Fruit fly (Drosophila melanogaster): ENCODE data around the gene CG16965.

The CG16965 gene

dm6 chr2L:12029594-12030197 lies 48.3 kb downstream of the CG16965 start:
- TF ChIP-seq CTCF (optimal IDR thresholded peaks at IDR 0.05), result no peak
- TF ChIP-seq CG8478 (optimal IDR thresholded peaks at IDR 0.05), result no peak

dm6 chr2L:12030552-12031131 lies 49.3 kb downstream of the CG16965 start:
- TF ChIP-seq CG8478 (optimal IDR thresholded peaks at IDR 0.05), result no peak
- TF ChIP-seq CTCF (optimal IDR thresholded peaks at IDR 0.05), result no peak

- TF ChIP-seq CTCF (optimal IDR thresholded peaks at IDR 0.05) (no peak), CG8478 (optimal IDR thresholded peaks at IDR 0.05) (no peak)
Measured at dm6 chr2L:12033890-12034289, 52.5 kb downstream of the CG16965 start, which contains the start of gene CG18788. Gene CG18788 (plus strand): TSS chr2L:12034190.

Measured in S2 (cell line).